Fruit fly (Drosophila melanogaster) whole organism, embryonic: ENCODE results near the gene Acp32CD.

ENCODE experiments used
- Atf3 ChIP-seq: fragments of 200-800 bp; sonication (Bioruptor generic); optimal IDR thresholded peaks from 3 replicates; lab custom pipeline; 2016; ENCODE audit warnings: missing biosample characterization, missing genetic modification characterization
- CG10147 ChIP-seq: fragments of 200-800 bp; sonication (Bioruptor generic); optimal IDR thresholded peaks from 2 replicates; lab custom pipeline; 2019; ENCODE audit warnings: missing biosample characterization, mild to moderate bottlenecking, missing genetic modification characterization, moderate library complexity
- CG10267 ChIP-seq: fragments of 200-800 bp; sonication (Bioruptor generic); optimal IDR thresholded peaks from 2 replicates; lab custom pipeline; 2018; ENCODE audit warnings: missing biosample characterization, mild to moderate bottlenecking, missing genetic modification characterization, moderate library complexity
- CG10543 ChIP-seq: fragments of 200-800 bp; sonication (Bioruptor generic); optimal IDR thresholded peaks from 3 replicates; lab custom pipeline; 2017; ENCODE audit warnings: missing biosample characterization, mild to moderate bottlenecking, missing genetic modification characterization, moderate library complexity
- CG12155 ChIP-seq: fragments of 200-800 bp; sonication (Bioruptor generic); optimal IDR thresholded peaks from 3 replicates; lab custom pipeline; 2016; ENCODE audit warnings: missing biosample characterization, missing genetic modification characterization
- CG15269 ChIP-seq: fragments of 200-800 bp; sonication (Bioruptor generic); optimal IDR thresholded peaks from 2 replicates; lab custom pipeline; 2018; ENCODE audit warnings: missing biosample characterization, mild to moderate bottlenecking, missing genetic modification characterization, moderate library complexity
- CG16815 ChIP-seq: fragments of 200-800 bp; sonication (Bioruptor generic); optimal IDR thresholded peaks from 3 replicates; lab custom pipeline; 2017; ENCODE audit warnings: missing biosample characterization, mild to moderate bottlenecking, missing genetic modification characterization
- CG17361 ChIP-seq: fragments of 200-800 bp; sonication (Bioruptor generic); IDR thresholded peaks from 3 replicates; pipeline ENCODE4 v1.3.6; 2022; ENCODE audit warnings: missing biosample characterization, missing genetic modification characterization
- CG17385 ChIP-seq: fragments of 200-800 bp; sonication (Bioruptor generic); optimal IDR thresholded peaks from 3 replicates; lab custom pipeline; 2018; ENCODE audit warnings: missing biosample characterization, mild to moderate bottlenecking, missing genetic modification characterization
- CG3838 ChIP-seq: fragments of 200-800 bp; sonication (Bioruptor generic); optimal IDR thresholded peaks from 3 replicates; lab custom pipeline; 2016; ENCODE audit warnings: missing biosample characterization, missing genetic modification characterization
- CG6765 ChIP-seq: fragments of 200-800 bp; sonication (Bioruptor generic); optimal IDR thresholded peaks from 3 replicates; lab custom pipeline; 2017; ENCODE audit warnings: missing biosample characterization, mild to moderate bottlenecking, missing genetic modification characterization
- CG7556 ChIP-seq: fragments of 200-800 bp; sonication (Bioruptor generic); optimal IDR thresholded peaks from 2 replicates; lab custom pipeline; 2017; ENCODE audit warnings: missing biosample characterization, mild to moderate bottlenecking, missing genetic modification characterization
- CG8290 ChIP-seq, 3 experiments: fragments of 200-800 bp; sonication (Bioruptor generic); optimal IDR thresholded peaks; 2 replicates each; lab custom pipeline; 2016 to 2019; ENCODE audit warnings: missing biosample characterization in 3 of 3, missing genetic modification characterization in 3 of 3, mild to moderate bottlenecking in 2 of 3, moderate library complexity in 1 of 3
- CG8765 ChIP-seq: fragments of 200-800 bp; sonication (Bioruptor generic); IDR thresholded peaks from 2 replicates; pipeline ENCODE4 v1.3.6; 2022; ENCODE audit warnings: missing biosample characterization, missing genetic modification characterization
- Camta ChIP-seq: fragments of 200-800 bp; sonication (Bioruptor generic); optimal IDR thresholded peaks from 2 replicates; lab custom pipeline; 2016; ENCODE audit warnings: missing biosample characterization, missing genetic modification characterization
- D19B ChIP-seq: fragments of 200-800 bp; sonication (Bioruptor generic); optimal IDR thresholded peaks from 2 replicates; lab custom pipeline; 2017; ENCODE audit warnings: missing biosample characterization, mild to moderate bottlenecking, missing genetic modification characterization
- Dbx ChIP-seq: fragments of 200-800 bp; sonication (Bioruptor generic); IDR thresholded peaks from 3 replicates; pipeline ENCODE4 v1.3.6; 2022; ENCODE audit warnings: missing biosample characterization, missing genetic modification characterization
- E2f1 ChIP-seq: fragments of 200-800 bp; sonication (Bioruptor generic); IDR thresholded peaks from 2 replicates; pipeline ENCODE4 v1.3.6; 2022; ENCODE audit warnings: missing biosample characterization, missing genetic modification characterization
- Mes4 ChIP-seq: fragments of 200-800 bp; sonication (Bioruptor generic); optimal IDR thresholded peaks from 2 replicates; lab custom pipeline; 2016; ENCODE audit warnings: missing biosample characterization, missing genetic modification characterization
- NfI ChIP-seq: fragments of 200-800 bp; sonication (Bioruptor generic); optimal IDR thresholded peaks from 3 replicates; lab custom pipeline; 2018; ENCODE audit warnings: missing biosample characterization, mild to moderate bottlenecking, missing genetic modification characterization, moderate library complexity
- Oli ChIP-seq: fragments of 200-800 bp; sonication (Bioruptor generic); optimal IDR thresholded peaks from 2 replicates; lab custom pipeline; 2018; ENCODE audit warnings: missing biosample characterization, mild to moderate bottlenecking, missing genetic modification characterization, moderate library complexity
- Vsx1 ChIP-seq: fragments of 200-800 bp; sonication (Bioruptor generic); optimal IDR thresholded peaks from 2 replicates; lab custom pipeline; 2017; ENCODE audit warnings: missing biosample characterization, mild to moderate bottlenecking, missing genetic modification characterization, missing genetic modification reagents
- cad ChIP-seq: fragments of >200 bp; optimal IDR thresholded peaks from 2 replicates; lab custom pipeline; 2017; ENCODE audit warnings: missing biosample characterization, missing genetic modification characterization
- caup ChIP-seq: fragments of 200-800 bp; sonication (Bioruptor generic); optimal IDR thresholded peaks from 3 replicates; lab custom pipeline; 2017; ENCODE audit warnings: missing biosample characterization, mild to moderate bottlenecking, missing genetic modification characterization, moderate library complexity; ENCODE audit not compliant: severe bottlenecking
- chinmo ChIP-seq: fragments of 200-800 bp; sonication (Bioruptor generic); IDR thresholded peaks from 4 replicates; pipeline ENCODE4 v1.3.6; 2022; ENCODE audit warnings: missing biosample characterization, missing genetic modification characterization; ENCODE audit not compliant: partially characterized antibody
- exex ChIP-seq: fragments of 200-800 bp; sonication (Bioruptor generic); optimal IDR thresholded peaks from 4 replicates; lab custom pipeline; 2018; ENCODE audit warnings: missing biosample characterization, mild to moderate bottlenecking, missing genetic modification characterization, moderate library complexity
- fd96Cb ChIP-seq: fragments of 200-800 bp; sonication (Bioruptor generic); optimal IDR thresholded peaks from 2 replicates; lab custom pipeline; 2018; ENCODE audit warnings: missing biosample characterization, mild to moderate bottlenecking, missing genetic modification characterization, moderate library complexity
- grau ChIP-seq: fragments of 200-800 bp; optimal IDR thresholded peaks from 3 replicates; lab custom pipeline; 2019; ENCODE audit warnings: missing biosample characterization, mild to moderate bottlenecking, missing genetic modification characterization, moderate library complexity
- gsb ChIP-seq: fragments of 200-800 bp; sonication (Bioruptor generic); IDR thresholded peaks from 2 replicates; pipeline ENCODE4 v1.3.6; 2022; ENCODE audit warnings: missing biosample characterization, missing genetic modification characterization
- gsb-n ChIP-seq: fragments of 200-800 bp; sonication (Bioruptor generic); optimal IDR thresholded peaks from 3 replicates; lab custom pipeline; 2018; ENCODE audit warnings: missing biosample characterization, mild to moderate bottlenecking, missing genetic modification characterization
- hb ChIP-seq: fragments of 200-800 bp; sonication (Bioruptor generic); IDR thresholded peaks from 3 replicates; pipeline ENCODE4 v1.3.6; 2022; ENCODE audit warnings: missing biosample characterization, missing genetic modification characterization; ENCODE audit not compliant: partially characterized antibody
- lab ChIP-seq: fragments of 200-800 bp; sonication (Bioruptor generic); optimal IDR thresholded peaks from 3 replicates; lab custom pipeline; 2017; ENCODE audit warnings: missing biosample characterization, missing genetic modification characterization, mild to moderate bottlenecking, moderate library complexity, missing genetic modification reagents
- lilli ChIP-seq: fragments of 200-800 bp; sonication (Bioruptor generic); optimal IDR thresholded peaks from 3 replicates; lab custom pipeline; 2016; ENCODE audit warnings: missing biosample characterization, missing genetic modification characterization
- lmd ChIP-seq: fragments of 200-800 bp; sonication (Bioruptor generic); IDR thresholded peaks from 2 replicates; pipeline ENCODE4 v1.3.6; 2022; ENCODE audit warnings: missing biosample characterization, missing genetic modification characterization
- mam ChIP-seq: fragments of 200-800 bp; sonication (Bioruptor generic); optimal IDR thresholded peaks from 3 replicates; lab custom pipeline; 2016; ENCODE audit warnings: missing biosample characterization, missing genetic modification characterization
- pan ChIP-seq, 4 experiments: fragments of >200 bp in 3 of 4; fragments of 200-800 bp in 1 of 4; sonication (Bioruptor generic) in 1 of 4; optimal IDR thresholded peaks in 3 of 4; IDR thresholded peaks in 1 of 4; 2 replicates each; pipeline versions ENCODE4 v1.3.6 to Lab custom; 2017 to 2022; ENCODE audit warnings: missing biosample characterization in 2 of 4, missing genetic modification characterization in 2 of 4, mixed read lengths in 1 of 4
- phol ChIP-seq: fragments of 200-800 bp; sonication (Bioruptor generic); optimal IDR thresholded peaks from 3 replicates; lab custom pipeline; 2018; ENCODE audit warnings: missing biosample characterization, mild to moderate bottlenecking, missing genetic modification characterization, moderate library complexity
- prd ChIP-seq, 3 experiments: fragments of >200 bp in 2 of 3; fragments of 200-800 bp in 1 of 3; sonication (Bioruptor generic) in 1 of 3; optimal IDR thresholded peaks in 2 of 3; IDR thresholded peaks in 1 of 3; 2 replicates in 2 of 3; 3 replicates in 1 of 3; pipeline versions ENCODE4 v1.3.6 to Lab custom; 2017 to 2022; ENCODE audit warnings: missing biosample characterization in 1 of 3, missing genetic modification characterization in 1 of 3
- pros ChIP-seq: fragments of 200-800 bp; sonication (Bioruptor generic); optimal IDR thresholded peaks from 3 replicates; lab custom pipeline; 2019; ENCODE audit warnings: missing biosample characterization, mild to moderate bottlenecking, missing genetic modification characterization, moderate library complexity
- salm ChIP-seq: fragments of 200-800 bp; sonication (Bioruptor generic); optimal IDR thresholded peaks from 2 replicates; lab custom pipeline; 2018; ENCODE audit warnings: missing biosample characterization, mild to moderate bottlenecking, missing genetic modification characterization
- sd ChIP-seq: fragments of 200-800 bp; sonication (Bioruptor generic); optimal IDR thresholded peaks from 3 replicates; lab custom pipeline; 2018; ENCODE audit warnings: missing biosample characterization, mild to moderate bottlenecking, missing genetic modification characterization, moderate library complexity
- sr ChIP-seq: fragments of 200-800 bp; sonication (Bioruptor generic); IDR thresholded peaks from 3 replicates; pipeline ENCODE4 v1.3.6; 2022; ENCODE audit warnings: missing biosample characterization, missing genetic modification characterization
- ssp ChIP-seq: fragments of 200-800 bp; sonication (Bioruptor generic); IDR thresholded peaks from 2 replicates; pipeline ENCODE4 v1.3.6; 2022; ENCODE audit warnings: missing biosample characterization, missing genetic modification characterization
- zfh2 ChIP-seq: fragments of 200-800 bp; sonication (Bioruptor generic); optimal IDR thresholded peaks from 2 replicates; lab custom pipeline; 2016; ENCODE audit warnings: missing biosample characterization, missing genetic modification characterization

Gene Acp32CD

DNA sequence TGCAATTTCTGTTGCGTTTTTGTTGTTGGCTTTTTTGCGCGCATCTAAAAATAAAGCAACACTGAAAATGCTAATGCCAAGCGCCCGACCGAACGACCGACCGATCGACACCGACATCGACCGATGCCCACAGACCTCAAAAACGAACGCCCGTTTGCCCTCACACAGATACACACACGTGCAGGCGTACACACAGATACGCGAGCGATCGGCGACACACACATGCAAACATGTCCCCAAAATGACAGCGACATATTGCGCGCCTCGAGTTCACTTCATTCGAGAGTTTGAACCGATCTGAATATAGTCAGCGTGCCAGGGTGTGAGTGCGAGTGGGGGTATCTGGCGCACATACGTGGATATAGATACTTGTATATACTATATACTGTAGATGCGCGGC, 45.7 kb downstream of the Acp32CD start (continued):
- TF ChIP-seq Mes4 (GFP tag; lab: Kevin White, UChicago) (no peak), CG8290 (GFP tag; optimal IDR thresholded peaks at IDR 0.05; lab: Kevin White, UChicago) (no peak), CG8290 (tag; optimal IDR thresholded peaks at IDR 0.05; lab: Kevin White, UChicago) (peak in 1 of 2 experiments; percentile 8), CG10543 (GFP tag; lab: Kevin White, UChicago) (peak; percentile 9), chinmo (GFP tag; lab: Robert Waterston, UW) (peak; percentile 74; the same call in 2 of the 4 replicates), lab (GFP tag; lab: Kevin White, UChicago) (peak; percentile 10)

DNA sequence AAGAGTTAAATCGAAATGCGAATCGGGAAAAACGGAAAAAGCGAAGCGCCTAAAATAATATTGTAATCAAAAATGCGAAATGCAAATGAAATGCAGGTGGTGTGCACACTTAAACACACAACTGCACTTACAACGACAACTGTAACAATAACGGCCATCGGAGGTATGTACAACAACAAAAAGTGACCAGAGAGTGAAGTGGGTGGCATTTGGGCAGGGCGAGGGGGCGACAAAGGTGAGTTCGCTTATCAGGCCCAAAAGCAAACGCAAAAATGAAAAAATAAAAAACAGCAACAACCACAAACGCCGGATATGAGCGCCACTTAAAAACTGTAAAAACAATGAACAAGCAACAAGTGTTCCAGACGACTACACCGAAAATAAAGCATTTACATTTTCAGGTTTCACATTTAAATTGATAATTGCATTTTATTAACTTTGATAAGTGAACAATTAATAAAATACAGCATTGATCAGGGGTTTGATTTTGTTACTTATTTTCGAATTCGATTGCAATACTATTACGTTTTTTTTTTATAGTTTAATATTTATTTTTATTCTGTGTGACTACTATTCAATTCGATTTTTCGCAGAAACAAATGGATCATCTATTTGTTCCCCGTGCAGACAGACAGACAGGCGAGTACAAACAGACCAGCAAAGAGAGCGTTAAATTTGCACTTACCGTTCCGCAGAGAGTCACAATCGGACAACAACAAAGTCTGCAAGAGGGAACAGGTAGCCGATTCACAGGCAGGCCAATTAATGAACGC, 49.9 kb downstream of the Acp32CD start:
- peak; percentile 18 for TF ChIP-seq Oli (tag; lab: Kevin White, UChicago)
- 0 out of 2 replicates have a peak, but pooled peaks have one; percentile 28 for TF ChIP-seq ssp (GFP tag; lab: Robert Waterston, UW)
- peak; percentile 9 for TF ChIP-seq phol (tag; lab: Kevin White, UChicago)
- TF ChIP-seq CG17361 (GFP tag; lab: Robert Waterston, UW): peak; percentile 48; the same call in 2 of the 3 replicates
- 0 out of 3 replicates have a peak, but pooled peaks have one; percentile 8 for TF ChIP-seq sr (GFP tag; lab: Robert Waterston, UW)
- TF ChIP-seq CG12155: peak; percentile 12
- TF ChIP-seq CG15269 (tag; lab: Kevin White, UChicago): peak; percentile 43
- TF ChIP-seq caup (GFP tag; lab: Kevin White, UChicago): peak; percentile 47
- TF ChIP-seq NfI (GFP tag; lab: Kevin White, UChicago): peak; percentile 38
- peak; percentile 5 for TF ChIP-seq CG7556 (GFP tag; lab: Kevin White, UChicago)
- no peak for TF ChIP-seq CG6765 (GFP tag; lab: Kevin White, UChicago)
- peak; percentile 31 for TF ChIP-seq CG10147 (GFP tag; lab: Kevin White, UChicago)
- TF ChIP-seq pan (optimal IDR thresholded peaks at IDR 0.05; lab: Kevin White, UChicago): no peak
- peak in 1 of 2 experiments; percentile 48 for TF ChIP-seq pan (GFP tag; optimal IDR thresholded peaks at IDR 0.05 in 1 of 2, IDR thresholded peaks at IDR 0.05 in 1 of 2)
- peak; percentile 1 for TF ChIP-seq CG16815
- peak; percentile 10 for TF ChIP-seq exex
- TF ChIP-seq prd (optimal IDR thresholded peaks at IDR 0.05; lab: Kevin White, UChicago): no peak
- peak; percentile 49 for TF ChIP-seq prd (GFP tag; IDR thresholded peaks at IDR 0.05; lab: Robert Waterston, UW)
- peak; percentile 56 for TF ChIP-seq grau (tag; lab: Kevin White, UChicago)
- TF ChIP-seq mam (GFP tag; lab: Kevin White, UChicago): peak; percentile 8
- TF ChIP-seq E2f1: peak; percentile 26; the same call in 1 of the 2 replicates
- TF ChIP-seq CG3838: no peak
- TF ChIP-seq D19B (GFP tag; lab: Kevin White, UChicago): peak; percentile 33
- TF ChIP-seq lmd (GFP tag; lab: Robert Waterston, UW): peak; percentile 59; the same call in 1 of the 2 replicates
- TF ChIP-seq cad (GFP tag; lab: Kevin White, UChicago): no peak
- TF ChIP-seq hb: no peak
- TF ChIP-seq gsb (GFP tag; lab: Robert Waterston, UW): peak; percentile 49; the same call in 1 of the 2 replicates
- TF ChIP-seq fd96Cb (tag; lab: Kevin White, UChicago): no peak
- TF ChIP-seq pros: no peak
- TF ChIP-seq gsb-n (tag; lab: Kevin White, UChicago): no peak
- TF ChIP-seq Dbx: peak; percentile 65; the same call in 2 of the 3 replicates
- no peak for TF ChIP-seq Camta
- TF ChIP-seq Vsx1 (GFP tag; lab: Kevin White, UChicago): peak; percentile 14
- no peak for TF ChIP-seq Atf3 (GFP tag; lab: Kevin White, UChicago)
- 0 out of 2 replicates have a peak, but pooled peaks have one; percentile 20 for TF ChIP-seq CG8765
- TF ChIP-seq sd (tag; lab: Kevin White, UChicago): peak; percentile 19
- TF ChIP-seq CG17385 (GFP tag; lab: Kevin White, UChicago): peak; percentile 5
- TF ChIP-seq salm (tag; lab: Kevin White, UChicago): no peak
- TF ChIP-seq CG10267 (tag; lab: Kevin White, UChicago): peak; percentile 1
- TF ChIP-seq lilli: peak; percentile 49
- peak; percentile 20 for TF ChIP-seq zfh2 (GFP tag; lab: Kevin White, UChicago)
